Fruit fly (Drosophila melanogaster): ENCODE data around the gene drongo.

dm6 chr2L:789966-790365 is 60.9 kb downstream of the drongo start:
- TF ChIP-seq h (optimal IDR thresholded peaks at IDR 0.05): no peak
- no peak for TF ChIP-seq Sin3A (optimal IDR thresholded peaks at IDR 0.05)
- no peak for TF ChIP-seq psq (optimal IDR thresholded peaks at IDR 0.05)
- TF ChIP-seq insv (optimal IDR thresholded peaks at IDR 0.05): no peak
- TF ChIP-seq ttk (optimal IDR thresholded peaks at IDR 0.05): no peak
- no peak for TF ChIP-seq Myc (optimal IDR thresholded peaks at IDR 0.05)
